Fruit fly (Drosophila melanogaster): ENCODE measurements around the gene CG15459.
"Not testable (repeated sequence)": the region's sequence is repeated elsewhere in the genome, so short reads cannot be mapped to it uniquely, and the experiment has no call there.

CG15459 gene

dm6 chrX:20413481-20413880 is at the start of gene CG15459:
CG15459 (minus strand) TSS chrX:20413581.
- TF ChIP-seq dsf (GFP tag; optimal IDR thresholded peaks at IDR 0.05; ENCODE audit: borderline replicate concordance) (no peak), Jra (GFP tag; optimal IDR thresholded peaks at IDR 0.05) (no peak), Hnf4 (GFP tag; optimal IDR thresholded peaks at IDR 0.05) (no peak), h (GFP tag; optimal IDR thresholded peaks at IDR 0.05) (no peak), tai (GFP tag; optimal IDR thresholded peaks at IDR 0.05) (no peak), CG9705 (GFP tag; optimal IDR thresholded peaks at IDR 0.05) (no peak), sv (GFP tag; optimal IDR thresholded peaks at IDR 0.05) (no peak)

dm6 chrX:20448828-20449427 is 35.5 kb upstream of the CG15459 start, which contains the start of gene tbc:
tbc (plus strand) TSS chrX:20449331.
- TF ChIP-seq HLH106 (tag; optimal IDR thresholded peaks at IDR 0.05) = no peak
- TF ChIP-seq foxo (GFP tag; optimal IDR thresholded peaks at IDR 0.05) = no peak
- TF ChIP-seq Abd-B (GFP tag; optimal IDR thresholded peaks at IDR 0.05) = no peak
- TF ChIP-seq Hnf4 (GFP tag; optimal IDR thresholded peaks at IDR 0.05) = no peak
- no peak for TF ChIP-seq Dfd (GFP tag; optimal IDR thresholded peaks at IDR 0.05)
- peak; percentile 51 for TF ChIP-seq Myc (optimal IDR thresholded peaks at IDR 0.05)
- no peak for TF ChIP-seq CG32264 (GFP tag; optimal IDR thresholded peaks at IDR 0.05)
- TF ChIP-seq GATAd (GFP tag; optimal IDR thresholded peaks at IDR 0.05) = no peak

- TF ChIP-seq Dfd (GFP tag; optimal IDR thresholded peaks at IDR 0.05) = no peak
- no peak for TF ChIP-seq woc (GFP tag; optimal IDR thresholded peaks at IDR 0.05)
- no peak for TF ChIP-seq foxo (GFP tag; optimal IDR thresholded peaks at IDR 0.05)
- TF ChIP-seq Vsx2 (GFP tag; optimal IDR thresholded peaks at IDR 0.05; ENCODE audit: partially characterized antibody) = no peak
- TF ChIP-seq pan (optimal IDR thresholded peaks at IDR 0.05) = no peak
- no peak for TF ChIP-seq dsf (GFP tag; optimal IDR thresholded peaks at IDR 0.05; ENCODE audit: borderline replicate concordance)
- no peak for TF ChIP-seq lola (GFP tag; optimal IDR thresholded peaks at IDR 0.05)
- TF ChIP-seq Hr83 (GFP tag; optimal IDR thresholded peaks at IDR 0.05; ENCODE audit: poor library complexity, severe bottlenecking) = no peak
- TF ChIP-seq fru (GFP tag; optimal IDR thresholded peaks at IDR 0.05) = no peak
- TF ChIP-seq dl (GFP tag; optimal IDR thresholded peaks at IDR 0.05; ENCODE audit: insufficient read depth in 1 of 2, partially characterized antibody in 2 of 2) = no peak
- no peak for TF ChIP-seq sv (GFP tag; optimal IDR thresholded peaks at IDR 0.05)
- TF ChIP-seq OdsH (GFP tag; optimal IDR thresholded peaks at IDR 0.05) = no peak
- TF ChIP-seq N (GFP tag; optimal IDR thresholded peaks at IDR 0.05) = no peak
- no peak for TF ChIP-seq CrebA (GFP tag; optimal IDR thresholded peaks at IDR 0.05; ENCODE audit: borderline replicate concordance)
- TF ChIP-seq Hnf4 (GFP tag; optimal IDR thresholded peaks at IDR 0.05) = no peak
- no peak for TF ChIP-seq brk (GFP tag; optimal IDR thresholded peaks at IDR 0.05)
These were observed 34.6 kb upstream of the CG15459 start for dm6 chrX:20447865-20448584.

dm6 chrX:20446071-20446470 is 32.7 kb upstream of the CG15459 start, which contains the start of gene CG42578:
CG42578 (plus strand) TSS chrX:20446371.
- not testable (repeated sequence) for TF ChIP-seq rgr (GFP tag; optimal IDR thresholded peaks at IDR 0.05); br (GFP tag; optimal IDR thresholded peaks at IDR 0.05); pan (optimal IDR thresholded peaks at IDR 0.05)

dm6 chrX:20436866-20437265 is 23.5 kb upstream of the CG15459 start:
- TF ChIP-seq Rel (GFP tag; optimal IDR thresholded peaks at IDR 0.05) (no peak), Rel (tag; optimal IDR thresholded peaks at IDR 0.05) (no peak), ey (GFP tag; optimal IDR thresholded peaks at IDR 0.05) (no peak), h (GFP tag; optimal IDR thresholded peaks at IDR 0.05) (no peak), Myc (optimal IDR thresholded peaks at IDR 0.05) (no peak), tai (GFP tag; optimal IDR thresholded peaks at IDR 0.05) (no peak), dmrt93B (GFP tag; optimal IDR thresholded peaks at IDR 0.05) (no peak), OdsH (GFP tag; optimal IDR thresholded peaks at IDR 0.05) (no peak), Dif (GFP tag; optimal IDR thresholded peaks at IDR 0.05; ENCODE audit: partially characterized antibody) (no peak), Mio (GFP tag; optimal IDR thresholded peaks at IDR 0.05) (no peak), Hnf4 (GFP tag; optimal IDR thresholded peaks at IDR 0.05) (no peak), Dfd (GFP tag; optimal IDR thresholded peaks at IDR 0.05) (no peak), pan (optimal IDR thresholded peaks at IDR 0.05) (no peak), sage (GFP tag; optimal IDR thresholded peaks at IDR 0.05) (no peak), GATAd (GFP tag; optimal IDR thresholded peaks at IDR 0.05) (no peak), jim (GFP tag; optimal IDR thresholded peaks at IDR 0.05) (no peak), CrebA (GFP tag; optimal IDR thresholded peaks at IDR 0.05; ENCODE audit: borderline replicate concordance) (no peak), Vsx2 (GFP tag; optimal IDR thresholded peaks at IDR 0.05; ENCODE audit: partially characterized antibody) (no peak)

Measured in whole organism, wandering third instar larva.